Fruit fly (Drosophila melanogaster): ENCODE data around the gene CG3226.

Gene CG3226

DNA sequence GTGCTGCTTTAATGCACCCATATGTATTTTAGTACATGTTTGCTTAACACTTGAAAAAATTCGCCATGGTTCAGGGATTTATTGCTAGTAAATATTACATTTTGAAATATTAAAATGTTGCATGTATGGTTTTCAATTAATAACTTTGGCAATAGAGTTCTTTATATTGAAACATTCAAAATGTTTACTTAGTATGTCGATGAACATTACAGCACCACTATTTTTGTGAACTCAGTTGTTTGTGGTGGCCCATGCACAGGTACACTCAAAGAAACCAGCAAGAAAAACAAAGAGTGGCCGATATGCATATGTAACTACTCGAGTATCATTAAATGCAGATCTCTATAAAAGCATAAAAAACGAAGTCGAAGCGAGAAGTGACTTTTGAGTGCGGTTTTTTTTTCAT lies 48.0 kb upstream of the CG3226 start (continued):
- no peak for TF ChIP-seq Blimp-1 (GFP tag; optimal IDR thresholded peaks at IDR 0.05)
- TF ChIP-seq CG8319 (GFP tag; optimal IDR thresholded peaks at IDR 0.05): no peak
- peak; percentile 82 for TF ChIP-seq pdm3 (GFP tag; optimal IDR thresholded peaks at IDR 0.05)
- TF ChIP-seq CG1621 (tag; optimal IDR thresholded peaks at IDR 0.05): peak; percentile 67
- TF ChIP-seq topi (GFP tag; optimal IDR thresholded peaks at IDR 0.05): peak; percentile 15
- TF ChIP-seq Sox102F (GFP tag; optimal IDR thresholded peaks at IDR 0.05): no peak
- peak; percentile 50 to 75 for TF ChIP-seq salr (GFP tag; optimal IDR thresholded peaks at IDR 0.05)
- peak; percentile 62 for TF ChIP-seq spab (GFP tag; optimal IDR thresholded peaks at IDR 0.05)
- TF ChIP-seq CG10669 (GFP tag; optimal IDR thresholded peaks at IDR 0.05): peak; percentile 77
- TF ChIP-seq Eip93F (GFP tag; optimal IDR thresholded peaks at IDR 0.05): no peak
- TF ChIP-seq acj6 (GFP tag; optimal IDR thresholded peaks at IDR 0.05): peak; percentile 65
- TF ChIP-seq CG34406 (GFP tag; optimal IDR thresholded peaks at IDR 0.05): peak; percentile 25
- peak; percentile 72 for TF ChIP-seq Lpt (GFP tag; optimal IDR thresholded peaks at IDR 0.05)
- TF ChIP-seq CG10631 (GFP tag; optimal IDR thresholded peaks at IDR 0.05): peak; percentile 67
- TF ChIP-seq vri (GFP tag; optimal IDR thresholded peaks at IDR 0.05): no peak

DNA sequence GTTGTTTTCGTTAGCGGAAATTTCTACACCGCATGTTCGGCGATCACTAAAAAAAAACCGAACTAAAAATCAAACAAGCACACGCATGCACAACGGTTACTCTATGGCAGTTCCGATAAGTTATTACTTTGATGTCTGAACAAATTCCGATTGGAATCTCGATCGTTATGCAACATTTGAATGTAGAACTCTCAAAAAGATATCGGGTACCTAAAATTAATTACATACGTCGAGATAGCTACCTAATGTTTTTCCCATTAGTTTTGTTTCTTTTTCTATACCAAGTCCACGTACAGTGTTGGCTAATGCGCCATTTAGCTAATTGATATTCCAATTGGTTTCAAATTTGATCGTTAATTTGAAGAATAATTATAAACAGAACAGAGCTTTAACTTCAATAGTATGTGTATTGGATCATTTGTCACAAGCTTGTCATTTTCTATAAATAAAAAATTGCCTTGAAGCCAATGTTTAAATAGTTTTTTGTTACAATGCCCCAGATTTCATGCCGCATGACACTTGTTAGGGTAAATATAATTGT lies 47.0 kb upstream of the CG3226 start:
- no peak for TF ChIP-seq vri (GFP tag; optimal IDR thresholded peaks at IDR 0.05)
- TF ChIP-seq CG10669 (GFP tag; optimal IDR thresholded peaks at IDR 0.05): no peak
- TF ChIP-seq OdsH (GFP tag; optimal IDR thresholded peaks at IDR 0.05): no peak
- TF ChIP-seq Met (GFP tag; optimal IDR thresholded peaks at IDR 0.05): no peak

DNA sequence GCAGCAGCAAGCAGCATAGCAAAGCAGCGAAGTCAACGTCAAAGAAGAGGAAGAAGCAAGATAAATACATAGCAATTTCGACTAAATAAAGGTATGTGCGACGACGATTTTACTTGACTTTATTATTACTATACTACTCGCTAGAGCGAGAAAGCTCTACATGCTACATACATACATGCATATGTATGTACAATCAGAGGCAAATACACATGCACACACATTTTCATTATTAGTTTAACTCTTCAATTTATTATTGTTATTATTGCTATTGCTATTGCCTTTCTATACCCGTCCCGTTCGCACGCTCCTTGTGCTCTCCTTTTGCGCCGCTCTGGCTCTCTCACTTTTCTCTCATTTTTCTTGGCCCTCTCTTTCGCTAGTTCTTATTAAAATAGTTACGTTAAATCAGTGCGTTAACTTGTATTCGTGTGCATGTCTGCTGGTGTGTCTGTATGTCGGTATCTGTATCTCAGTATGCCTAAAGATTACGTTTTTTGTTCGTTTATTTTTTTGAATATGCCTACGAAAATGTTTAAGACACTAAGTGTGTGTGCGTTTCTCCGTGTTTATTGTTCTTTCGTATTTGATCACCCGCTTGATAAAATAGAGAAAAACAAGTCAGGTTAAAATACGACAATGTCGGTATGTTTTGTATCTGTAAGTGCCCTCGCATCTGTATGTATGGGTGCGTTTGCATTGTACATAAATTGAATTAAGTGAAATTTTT lies 46.4 kb upstream of the CG3226 start:
- TF ChIP-seq fkh (GFP tag; optimal IDR thresholded peaks at IDR 0.05) (peak; percentile 80), ss (GFP tag; optimal IDR thresholded peaks at IDR 0.05) (no peak)

- no peak for TF ChIP-seq CG8319 (GFP tag; optimal IDR thresholded peaks at IDR 0.05)
- peak; percentile 46 for TF ChIP-seq CG34406 (GFP tag; optimal IDR thresholded peaks at IDR 0.05)
- peak; percentile 54; the same call in 1 of the 3 replicates for TF ChIP-seq CG6163 (GFP tag; IDR thresholded peaks at IDR 0.05)
- peak; percentile 61 for TF ChIP-seq CG3919 (GFP tag; optimal IDR thresholded peaks at IDR 0.05)
- TF ChIP-seq pdm3 (GFP tag; optimal IDR thresholded peaks at IDR 0.05): peak; percentile 46
- peak; percentile 47 for TF ChIP-seq CG6792 (GFP tag; optimal IDR thresholded peaks at IDR 0.05)
- TF ChIP-seq ss (GFP tag; optimal IDR thresholded peaks at IDR 0.05): peak; percentile 75 to 81
- TF ChIP-seq esn (GFP tag; optimal IDR thresholded peaks at IDR 0.05): peak; percentile 65
- TF ChIP-seq CG10669 (GFP tag; optimal IDR thresholded peaks at IDR 0.05): peak; percentile 29
- no peak; the same call in 1 of the 3 replicates for TF ChIP-seq CG8119 (GFP tag; IDR thresholded peaks at IDR 0.05)
- no peak for TF ChIP-seq CG11902 (GFP tag; optimal IDR thresholded peaks at IDR 0.05)
- TF ChIP-seq achi (GFP tag; optimal IDR thresholded peaks at IDR 0.05): peak; percentile 25
- peak; percentile 37 for TF ChIP-seq Ets96B (tag; optimal IDR thresholded peaks at IDR 0.05)
- TF ChIP-seq CG31627 (GFP tag; optimal IDR thresholded peaks at IDR 0.05): no peak
- TF ChIP-seq OdsH (GFP tag; optimal IDR thresholded peaks at IDR 0.05): peak; percentile 29
- TF ChIP-seq CG7368 (GFP tag; optimal IDR thresholded peaks at IDR 0.05): peak; percentile 13
- TF ChIP-seq Hr39 (GFP tag; optimal IDR thresholded peaks at IDR 0.05): peak; percentile 5
- TF ChIP-seq Smox (GFP tag; optimal IDR thresholded peaks at IDR 0.05): peak; percentile 6
- no peak for TF ChIP-seq acj6 (GFP tag; optimal IDR thresholded peaks at IDR 0.05)
- peak; percentile 58 for TF ChIP-seq CG6808 (GFP tag; optimal IDR thresholded peaks at IDR 0.05)
- TF ChIP-seq Gug (GFP tag; IDR thresholded peaks at IDR 0.05): no peak
- peak; percentile 75 for TF ChIP-seq CG16779 (tag; optimal IDR thresholded peaks at IDR 0.05)
- no peak for TF ChIP-seq Blimp-1 (GFP tag; optimal IDR thresholded peaks at IDR 0.05)
- peak; percentile 18 for TF ChIP-seq CG6276 (GFP tag; optimal IDR thresholded peaks at IDR 0.05)
- no peak for TF ChIP-seq spab (GFP tag; optimal IDR thresholded peaks at IDR 0.05)
- no peak for TF ChIP-seq Sox15 (GFP tag; optimal IDR thresholded peaks at IDR 0.05)
- peak; percentile 43 for TF ChIP-seq CG3032 (tag; optimal IDR thresholded peaks at IDR 0.05)
- peak; percentile 71 for TF ChIP-seq net (GFP tag; optimal IDR thresholded peaks at IDR 0.05)
- peak; percentile 70 for TF ChIP-seq CG9139 (GFP tag; optimal IDR thresholded peaks at IDR 0.05)
- peak; percentile 93 for TF ChIP-seq Eip78C (GFP tag)
- TF ChIP-seq CG4318 (GFP tag; optimal IDR thresholded peaks at IDR 0.05): no peak
- TF ChIP-seq salr (GFP tag; optimal IDR thresholded peaks at IDR 0.05): no peak
- TF ChIP-seq Met (GFP tag; optimal IDR thresholded peaks at IDR 0.05): peak; percentile 69
Observed at dm6 chrX:6699255-6699885, 45.3 kb upstream of the CG3226 start, which contains the start of gene CG14441. CG14441 (plus strand) TSS chrX:6699508.
